Fruit fly (Drosophila melanogaster) whole organism, wandering third instar larva: ENCODE measurements around the gene CG5846.
A peak's percentile ranks its signal among the peaks of the same experiment; 100 is the strongest.

Experiments
- Abd-B ChIP-seq: fragments of >200 bp; optimal IDR thresholded peaks from 2 replicates; lab custom pipeline; 2017; ENCODE audit warnings: missing biosample characterization, missing genetic modification characterization
- CrebA ChIP-seq: fragments of 200-800 bp; sonication (Bioruptor generic); optimal IDR thresholded peaks from 2 replicates; lab custom pipeline; 2016; ENCODE audit warnings: missing biosample characterization, mild to moderate bottlenecking, missing genetic modification characterization, borderline replicate concordance
- Hnf4 ChIP-seq: fragments of 200-800 bp; sonication (Bioruptor generic); optimal IDR thresholded peaks from 2 replicates; lab custom pipeline; 2016; ENCODE audit warnings: missing biosample characterization, mild to moderate bottlenecking, missing genetic modification characterization
- Hr78 ChIP-seq: fragments of >200 bp; optimal IDR thresholded peaks from 2 replicates; lab custom pipeline; 2017; ENCODE audit warnings: missing biosample characterization, missing genetic modification characterization
- br ChIP-seq: fragments of 200-800 bp; sonication (Bioruptor generic); optimal IDR thresholded peaks from 2 replicates; lab custom pipeline; 2016; ENCODE audit warnings: missing biosample characterization, missing genetic modification characterization
- brk ChIP-seq: fragments of 200-800 bp; sonication (Bioruptor generic); optimal IDR thresholded peaks from 2 replicates; lab custom pipeline; 2016; ENCODE audit warnings: missing biosample characterization, mild to moderate bottlenecking, missing genetic modification characterization
- dl ChIP-seq, 2 experiments: fragments of 175-275, 200-275 bp in 1 of 2; fragments of 200-275 bp in 1 of 2; sonication (Bioruptor generic); optimal IDR thresholded peaks; lab custom pipeline; 2018; ENCODE audit warnings: mild to moderate bottlenecking in 2 of 2, missing biosample characterization in 2 of 2, missing genetic modification characterization in 2 of 2, moderate library complexity in 2 of 2; ENCODE audit not compliant: partially characterized antibody in 2 of 2, insufficient read depth in 1 of 2
- h ChIP-seq: fragments of 200-800 bp; sonication (Bioruptor generic); optimal IDR thresholded peaks from 3 replicates; lab custom pipeline; 2016; ENCODE audit warnings: missing biosample characterization, mild to moderate bottlenecking, missing genetic modification characterization
- jim ChIP-seq: fragments of 175-275, 200-325 bp; sonication (Bioruptor generic); optimal IDR thresholded peaks from 2 replicates; lab custom pipeline; 2016; ENCODE audit warnings: missing biosample characterization, mild to moderate bottlenecking, missing genetic modification characterization
- pan ChIP-seq: fragments of >200 bp; optimal IDR thresholded peaks from 2 replicates; lab custom pipeline; 2017
- psq ChIP-seq: fragments of 200-800 bp; sonication (Bioruptor generic); optimal IDR thresholded peaks from 3 replicates; lab custom pipeline; 2017; ENCODE audit warnings: missing biosample characterization, mild to moderate bottlenecking, missing genetic modification characterization, moderate library complexity
- usp ChIP-seq: fragments of >200 bp; optimal IDR thresholded peaks from 2 replicates; lab custom pipeline; 2017; ENCODE audit warnings: missing biosample characterization, missing genetic modification characterization

DNA sequence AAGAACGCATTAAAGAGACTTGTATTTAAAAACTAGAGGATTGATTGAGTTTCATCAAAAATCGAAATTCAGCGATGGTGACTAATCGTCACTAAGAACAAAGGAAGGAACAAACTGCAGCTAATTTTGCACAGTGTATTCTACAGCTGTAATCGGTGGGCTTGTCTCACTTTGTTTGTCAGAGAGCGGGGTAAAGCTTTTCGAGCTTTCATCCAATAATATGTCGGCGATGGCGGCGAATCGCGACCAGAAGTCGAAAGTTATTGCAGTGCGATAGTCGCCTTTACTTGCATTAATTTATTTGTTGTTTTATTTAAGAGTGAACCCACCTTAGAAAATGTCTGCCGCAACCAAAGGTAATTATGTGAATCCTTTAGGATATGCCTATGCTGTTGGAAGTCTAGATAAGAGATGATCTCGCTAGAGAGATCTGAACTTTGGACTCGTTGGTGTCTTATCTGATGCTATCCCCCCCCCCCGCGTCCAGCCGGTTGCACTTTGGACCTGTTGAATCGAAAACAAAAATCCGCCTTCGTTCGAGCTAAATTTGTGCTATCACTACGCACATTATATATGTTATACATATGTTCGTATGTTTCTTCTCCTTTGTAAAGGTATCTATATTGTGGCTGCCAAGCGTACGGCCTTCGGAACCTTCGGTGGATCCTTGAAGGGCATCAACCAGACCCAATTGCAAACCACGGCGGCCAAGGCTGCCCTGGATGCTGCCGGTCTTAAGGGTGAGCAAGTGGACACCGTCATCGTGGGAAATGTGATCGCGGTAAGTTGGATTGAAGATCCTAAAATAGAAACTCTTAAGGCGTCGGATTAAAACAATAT is 41.8 kb downstream of the CG5846 start, which contains the start of gene yip2:
- peak; percentile 43 for TF ChIP-seq psq (GFP tag; lab: Kevin White, UChicago)
- TF ChIP-seq usp = no peak
- no peak for TF ChIP-seq Abd-B
- peak; percentile 65 for TF ChIP-seq br (GFP tag; lab: Kevin White, UChicago)
- TF ChIP-seq pan = no peak
- no peak for TF ChIP-seq Hr78
- peak; percentile 100 for TF ChIP-seq Hnf4
- peak; percentile 61 for TF ChIP-seq h (GFP tag; lab: Kevin White, UChicago)
- no peak for TF ChIP-seq brk (GFP tag; lab: Kevin White, UChicago)
- no peak for TF ChIP-seq CrebA (GFP tag; lab: Kevin White, UChicago)
- TF ChIP-seq dl (GFP tag; optimal IDR thresholded peaks at IDR 0.05; lab: Kevin White, UChicago; ENCODE audit: insufficient read depth in 1 of 2, partially characterized antibody in 2 of 2) = no peak
- TF ChIP-seq jim (GFP tag; lab: Kevin White, UChicago) = no peak
